Fruit fly (Drosophila melanogaster) whole organism, embryonic: ENCODE data around the gene tbrd-1.

Experiments
- Adf1 ChIP-seq: fragments of 200-800 bp; sonication (Bioruptor generic); IDR thresholded peaks from 2 replicates; pipeline ENCODE4 v1.3.6; 2022; ENCODE audit warnings: missing biosample characterization, missing genetic modification characterization
- Atf6 ChIP-seq: fragments of 200-800 bp; sonication (Bioruptor generic); IDR thresholded peaks from 2 replicates; pipeline ENCODE4 v1.3.6; 2022; ENCODE audit warnings: missing biosample characterization, missing genetic modification characterization
- Awh ChIP-seq: fragments of 200-800 bp; sonication (Bioruptor generic); IDR thresholded peaks from 2 replicates; pipeline ENCODE4, ENCODE4 v1.3.6; 2022; ENCODE audit warnings: missing biosample characterization, missing genetic modification characterization
- B-H1 ChIP-seq: fragments of 200-800 bp; sonication (Bioruptor generic); IDR thresholded peaks from 3 replicates; pipeline ENCODE4 v1.3.6; 2022; ENCODE audit warnings: missing biosample characterization, missing genetic modification characterization
- Bgb ChIP-seq: fragments of 200-800 bp; sonication (Bioruptor generic); IDR thresholded peaks from 2 replicates; pipeline ENCODE4 v1.3.6; 2022; ENCODE audit warnings: missing biosample characterization, missing genetic modification characterization; ENCODE audit not compliant: partially characterized antibody
- CG10565 ChIP-seq: fragments of 200-800 bp; sonication (Bioruptor generic); optimal IDR thresholded peaks from 3 replicates; lab custom pipeline; 2016; ENCODE audit warnings: missing biosample characterization, mild to moderate bottlenecking, missing genetic modification characterization
- CG11085 ChIP-seq: fragments of 200-800 bp; sonication (Bioruptor generic); IDR thresholded peaks from 2 replicates; pipeline ENCODE4 v1.3.6; 2022; ENCODE audit warnings: missing biosample characterization, missing genetic modification characterization
- CG11456 ChIP-seq: fragments of 200-800 bp; sonication (Bioruptor generic); IDR thresholded peaks from 3 replicates; pipeline ENCODE4 v1.3.6; 2022; ENCODE audit warnings: missing biosample characterization, missing genetic modification characterization
- CG11723 ChIP-seq: fragments of 200-800 bp; sonication (Bioruptor generic); optimal IDR thresholded peaks from 2 replicates; lab custom pipeline; 2017; ENCODE audit warnings: missing biosample characterization, mild to moderate bottlenecking, missing genetic modification characterization
- CG12299 ChIP-seq: fragments of 200-800 bp; sonication (Bioruptor generic); optimal IDR thresholded peaks from 2 replicates; lab custom pipeline; 2018; ENCODE audit warnings: missing biosample characterization, mild to moderate bottlenecking, missing genetic modification characterization
- CG12659 ChIP-seq: fragments of 200-800 bp; sonication (Bioruptor generic); optimal IDR thresholded peaks from 3 replicates; lab custom pipeline; 2017; ENCODE audit warnings: mild to moderate bottlenecking, missing biosample characterization, missing genetic modification reagents, missing genetic modification characterization
- CG12744 ChIP-seq: fragments of 200-800 bp; sonication (Bioruptor generic); optimal IDR thresholded peaks from 2 replicates; lab custom pipeline; 2016; ENCODE audit warnings: missing biosample characterization, missing genetic modification characterization
- CG15073 ChIP-seq: fragments of 200-800 bp; sonication (Bioruptor generic); optimal IDR thresholded peaks from 2 replicates; lab custom pipeline; 2016; ENCODE audit warnings: missing biosample characterization, missing genetic modification characterization
- CG15479 ChIP-seq: fragments of 200-800 bp; sonication (Bioruptor generic); optimal IDR thresholded peaks from 3 replicates; lab custom pipeline; 2019; ENCODE audit warnings: missing biosample characterization, mild to moderate bottlenecking, missing genetic modification characterization, moderate library complexity
- CG17829 ChIP-seq: fragments of 200-800 bp; optimal IDR thresholded peaks from 2 replicates; lab custom pipeline; 2019; ENCODE audit warnings: missing biosample characterization, mild to moderate bottlenecking, missing genetic modification characterization, moderate library complexity
- CG18599 ChIP-seq: fragments of 200-800 bp; sonication (Bioruptor generic); optimal IDR thresholded peaks from 3 replicates; lab custom pipeline; 2017; ENCODE audit warnings: missing biosample characterization, missing genetic modification characterization, mild to moderate bottlenecking, moderate library complexity, missing genetic modification reagents
- CG2116 ChIP-seq: fragments of 200-800 bp; sonication (Bioruptor generic); optimal IDR thresholded peaks from 3 replicates; lab custom pipeline; 2018; ENCODE audit warnings: missing biosample characterization, mild to moderate bottlenecking, missing genetic modification characterization
- CG32767 ChIP-seq: fragments of 200-800 bp; sonication (Bioruptor generic); IDR thresholded peaks from 2 replicates; pipeline ENCODE4 v1.3.6; 2022; ENCODE audit warnings: missing biosample characterization, missing genetic modification characterization
- CG34376 ChIP-seq: fragments of 200-800 bp; sonication (Bioruptor generic); optimal IDR thresholded peaks from 2 replicates; lab custom pipeline; 2018; ENCODE audit warnings: missing biosample characterization, mild to moderate bottlenecking, missing genetic modification characterization
- CG4617 ChIP-seq: fragments of 200-800 bp; sonication (Bioruptor generic); optimal IDR thresholded peaks from 3 replicates; lab custom pipeline; 2016; ENCODE audit warnings: missing biosample characterization, missing genetic modification characterization, borderline replicate concordance
- CG6689 ChIP-seq: fragments of 200-800 bp; sonication (Bioruptor generic); IDR thresholded peaks from 2 replicates; pipeline ENCODE4 v1.3.6; 2022; ENCODE audit warnings: missing biosample characterization, missing genetic modification characterization
- CG8281 ChIP-seq: fragments of 200-800 bp; sonication (Bioruptor generic); optimal IDR thresholded peaks from 2 replicates; lab custom pipeline; 2018; ENCODE audit warnings: missing biosample characterization, mild to moderate bottlenecking, missing genetic modification characterization, moderate library complexity
- CG8944 ChIP-seq: fragments of 200-800 bp; sonication (Bioruptor generic); optimal IDR thresholded peaks from 3 replicates; lab custom pipeline; 2016; ENCODE audit warnings: missing biosample characterization, missing genetic modification characterization
- Chrac-16 ChIP-seq: fragments of 200-800 bp; sonication (Bioruptor generic); optimal IDR thresholded peaks from 3 replicates; lab custom pipeline; 2016; ENCODE audit warnings: missing biosample characterization, missing genetic modification characterization
- Hmx ChIP-seq: fragments of 200-800 bp; sonication (Bioruptor generic); optimal IDR thresholded peaks from 2 replicates; lab custom pipeline; 2016; ENCODE audit warnings: missing biosample characterization, missing genetic modification characterization
- Lpt ChIP-seq: fragments of >200 bp; optimal IDR thresholded peaks from 2 replicates; lab custom pipeline; 2018; ENCODE audit warnings: missing biosample characterization, missing genetic modification characterization
- Med ChIP-seq: fragments of 200-800 bp; sonication (Bioruptor generic); peaks from one replicate; lab custom pipeline; 2016; ENCODE audit warnings: missing biosample characterization, missing genetic modification characterization, mild to moderate bottlenecking, inconsistent platforms, moderate library complexity
- NC2β ChIP-seq: fragments of 200-800 bp; sonication (Bioruptor generic); optimal IDR thresholded peaks from 2 replicates; lab custom pipeline; 2016; ENCODE audit warnings: missing biosample characterization, missing genetic modification characterization
- NK7.1 ChIP-seq: fragments of 200-800 bp; sonication (Bioruptor generic); optimal IDR thresholded peaks from 3 replicates; lab custom pipeline; 2016; ENCODE audit warnings: missing biosample characterization, missing genetic modification characterization
- Pdp1 ChIP-seq, 2 experiments: fragments of 200-800 bp; sonication (Bioruptor generic); optimal IDR thresholded peaks; 3 replicates each; lab custom pipeline; 2016; ENCODE audit warnings: missing biosample characterization in 2 of 2, missing genetic modification characterization in 2 of 2, mild to moderate bottlenecking in 1 of 2, moderate library complexity in 1 of 2
- Xrp1 ChIP-seq: fragments of 200-800 bp; sonication (Bioruptor generic); IDR thresholded peaks from 2 replicates; pipeline ENCODE4 v1.3.6; 2022; ENCODE audit warnings: missing biosample characterization, missing genetic modification characterization
- YL-1 ChIP-seq: fragments of 200-800 bp; sonication (Bioruptor generic); optimal IDR thresholded peaks from 3 replicates; lab custom pipeline; 2017; ENCODE audit warnings: missing biosample characterization, mild to moderate bottlenecking, missing genetic modification characterization
- cg ChIP-seq: fragments of 200-800 bp; sonication (Bioruptor generic); optimal IDR thresholded peaks from 3 replicates; lab custom pipeline; 2019; ENCODE audit warnings: missing biosample characterization, mild to moderate bottlenecking, missing genetic modification characterization, moderate library complexity
- chm ChIP-seq: fragments of 200-800 bp; sonication (Bioruptor generic); IDR thresholded peaks from 2 replicates; pipeline ENCODE4 v1.3.6; 2022; ENCODE audit warnings: missing biosample characterization, missing genetic modification characterization
- chn ChIP-seq: fragments of 200-800 bp; sonication (Bioruptor generic); optimal IDR thresholded peaks from 2 replicates; lab custom pipeline; 2016; ENCODE audit warnings: missing biosample characterization, missing genetic modification characterization
- crc ChIP-seq: fragments of 200-800 bp; sonication (Bioruptor generic); optimal IDR thresholded peaks from 2 replicates; lab custom pipeline; 2016; ENCODE audit warnings: missing biosample characterization, missing genetic modification characterization
- emc ChIP-seq: fragments of 200-800 bp; sonication (Bioruptor generic); optimal IDR thresholded peaks from 2 replicates; lab custom pipeline; 2016; ENCODE audit warnings: missing biosample characterization, missing genetic modification characterization
- ems ChIP-seq: fragments of 200-800 bp; sonication (Bioruptor generic); optimal IDR thresholded peaks from 3 replicates; lab custom pipeline; 2016; ENCODE audit warnings: missing biosample characterization, missing genetic modification characterization
- exex ChIP-seq: fragments of 200-800 bp; sonication (Bioruptor generic); optimal IDR thresholded peaks from 4 replicates; lab custom pipeline; 2018; ENCODE audit warnings: missing biosample characterization, mild to moderate bottlenecking, missing genetic modification characterization, moderate library complexity
- eyg ChIP-seq: fragments of 200-800 bp; sonication (Bioruptor generic); optimal IDR thresholded peaks from 3 replicates; lab custom pipeline; 2016; ENCODE audit warnings: missing biosample characterization, missing genetic modification characterization
- fd102C ChIP-seq: fragments of 200-800 bp; sonication (Bioruptor generic); optimal IDR thresholded peaks from 2 replicates; lab custom pipeline; 2018; ENCODE audit warnings: missing biosample characterization, mild to moderate bottlenecking, missing genetic modification characterization, moderate library complexity
- fd64A ChIP-seq: fragments of 200-800 bp; sonication (Bioruptor generic); optimal IDR thresholded peaks from 3 replicates; lab custom pipeline; 2018; ENCODE audit warnings: missing biosample characterization, mild to moderate bottlenecking, missing genetic modification characterization
- gsb-n ChIP-seq: fragments of 200-800 bp; sonication (Bioruptor generic); optimal IDR thresholded peaks from 3 replicates; lab custom pipeline; 2018; ENCODE audit warnings: missing biosample characterization, mild to moderate bottlenecking, missing genetic modification characterization
- gt ChIP-seq: fragments of 200-800 bp; sonication (Bioruptor generic); IDR thresholded peaks from 2 replicates; pipeline ENCODE4 v1.3.6; 2022; ENCODE audit warnings: missing biosample characterization, missing genetic modification characterization
- her ChIP-seq: fragments of 200-800 bp; sonication (Bioruptor generic); optimal IDR thresholded peaks from 2 replicates; lab custom pipeline; 2016; ENCODE audit warnings: missing biosample characterization, missing genetic modification characterization
- nerfin-2 ChIP-seq: fragments of 200-800 bp; sonication (Bioruptor generic); IDR thresholded peaks from 2 replicates; pipeline ENCODE4 v1.3.6; 2022; ENCODE audit warnings: missing biosample characterization, missing genetic modification characterization; ENCODE audit not compliant: partially characterized antibody
- pfk ChIP-seq: fragments of 200-800 bp; sonication (Bioruptor generic); optimal IDR thresholded peaks from 2 replicates; lab custom pipeline; 2018; ENCODE audit warnings: missing biosample characterization, mild to moderate bottlenecking, missing genetic modification characterization, moderate library complexity
- pnt ChIP-seq: fragments of 200-800 bp; sonication (Bioruptor generic); optimal IDR thresholded peaks from 3 replicates; lab custom pipeline; 2016; ENCODE audit warnings: missing biosample characterization, missing genetic modification characterization
- ranshi ChIP-seq: fragments of 200-800 bp; sonication (Bioruptor generic); IDR thresholded peaks from 2 replicates; pipeline ENCODE4 v1.3.6; 2022; ENCODE audit warnings: missing biosample characterization, missing genetic modification characterization
- sug ChIP-seq: fragments of 200-800 bp; optimal IDR thresholded peaks from 2 replicates; lab custom pipeline; 2019; ENCODE audit warnings: missing biosample characterization, mild to moderate bottlenecking, missing genetic modification characterization, moderate library complexity
- tna ChIP-seq: fragments of 200-800 bp; sonication (Bioruptor generic); IDR thresholded peaks from 2 replicates; pipeline ENCODE4 v1.3.6; 2022; ENCODE audit warnings: missing biosample characterization, missing genetic modification characterization; ENCODE audit not compliant: partially characterized antibody
- yki ChIP-seq: fragments of >200 bp; optimal IDR thresholded peaks from 3 replicates; lab custom pipeline; 2018

tbrd-1 gene

dm6 chr3R:23887096-23887421 lies 6.3 kb downstream of the tbrd-1 start (continued):
- TF ChIP-seq CG11085 (GFP tag; lab: Robert Waterston, UW) (peak; percentile 45; the same call in 1 of the 2 replicates), ranshi (GFP tag; lab: Robert Waterston, UW) (peak; percentile 91), CG11723 (GFP tag; lab: Kevin White, UChicago) (peak; percentile 71), tna (no peak), yki (lab: Kevin White, UChicago) (no peak), exex (tag; lab: Kevin White, UChicago) (peak; percentile 34), her (no peak), Lpt (GFP tag; lab: Kevin White, UChicago) (no peak), Bgb (no peak), CG15073 (peak; percentile 45), eyg (no peak), CG12744 (GFP tag; lab: Kevin White, UChicago) (no peak), YL-1 (GFP tag; lab: Kevin White, UChicago) (peak; percentile 72), CG2116 (peak; percentile 45), CG8944 (GFP tag; lab: Kevin White, UChicago) (peak; percentile 4), Atf6 (GFP tag; lab: Robert Waterston, UW) (peak; percentile 80), fd102C (GFP tag; lab: Kevin White, UChicago) (peak; percentile 76), B-H1 (peak; percentile 88), Adf1 (GFP tag; lab: Robert Waterston, UW) (0 out of 2 replicates have a peak, but pooled peaks have one; percentile 16), Hmx (no peak), pfk (GFP tag; lab: Kevin White, UChicago) (no peak), crc (no peak), CG32767 (GFP tag; lab: Robert Waterston, UW) (peak; percentile 92), Pdp1 (GFP tag; optimal IDR thresholded peaks at IDR 0.05; lab: Kevin White, UChicago) (peak; percentile 52 to 69), sug (peak; percentile 22), CG6689 (GFP tag; lab: Robert Waterston, UW) (peak; percentile 66), chm (GFP tag; lab: Robert Waterston, UW) (peak; percentile 96; the same call in 1 of the 2 replicates), Xrp1 (GFP tag; lab: Robert Waterston, UW) (peak; percentile 98), gsb-n (tag; lab: Kevin White, UChicago) (peak; percentile 98), CG34376 (GFP tag; lab: Kevin White, UChicago) (no peak), ems (GFP tag; lab: Kevin White, UChicago) (peak; percentile 66), gt (GFP tag; lab: Robert Waterston, UW) (peak; percentile 82), CG12299 (tag; lab: Kevin White, UChicago) (peak; percentile 90), CG15479 (GFP tag; lab: Kevin White, UChicago) (no peak), Chrac-16 (GFP tag; lab: Kevin White, UChicago) (peak; percentile 92), CG4617 (GFP tag; lab: Kevin White, UChicago) (peak; percentile 69), fd64A (peak; percentile 78), pnt (GFP tag; lab: Kevin White, UChicago) (peak; percentile 54), CG10565 (peak; percentile 76), CG11456 (GFP tag; lab: Robert Waterston, UW) (peak; percentile 81), Med (GFP tag; lab: Kevin White, UChicago) (peak; percentile 74), chn (GFP tag; lab: Kevin White, UChicago) (peak; percentile 67), NK7.1 (GFP tag; lab: Kevin White, UChicago) (peak; percentile 8), NC2β (GFP tag; lab: Kevin White, UChicago) (peak; percentile 51), Awh (GFP tag; lab: Robert Waterston, UW) (peak; percentile 96), CG17829 (tag; lab: Kevin White, UChicago) (peak; percentile 98), cg (GFP tag; lab: Kevin White, UChicago) (no peak), CG12659 (peak; percentile 86), CG18599 (GFP tag; lab: Kevin White, UChicago) (peak; percentile 86), nerfin-2 (GFP tag; lab: Robert Waterston, UW) (no peak), emc (GFP tag; lab: Kevin White, UChicago) (no peak), CG8281 (peak; percentile 82)
